Fruit fly (Drosophila melanogaster) whole organism, prepupa: ENCODE data around the gene CG12121.
A peak's percentile ranks its signal among the peaks of the same experiment; 100 is the strongest.

Experiments used
- CG10631 ChIP-seq: fragments of 200-800 bp; sonication (Bioruptor generic); optimal IDR thresholded peaks from 2 replicates; lab custom pipeline; 2016; ENCODE audit warnings: missing biosample characterization, missing genetic modification characterization
- CG10669 ChIP-seq: fragments of 200-800 bp; sonication (Bioruptor generic); optimal IDR thresholded peaks from 3 replicates; lab custom pipeline; 2018; ENCODE audit warnings: missing biosample characterization, mild to moderate bottlenecking, missing genetic modification characterization, moderate library complexity
- CG11294 ChIP-seq: fragments of 200-800 bp; sonication (Bioruptor generic); IDR thresholded peaks from 2 replicates; pipeline ENCODE4 v1.3.6; 2022; ENCODE audit warnings: missing biosample characterization, missing genetic modification characterization
- CG15336 ChIP-seq: fragments of 200-800 bp; sonication (Bioruptor generic); IDR thresholded peaks from 2 replicates; pipeline ENCODE4 v1.3.6; 2022; ENCODE audit warnings: missing biosample characterization, missing genetic modification characterization
- CG1621 ChIP-seq: fragments of 200-800 bp; sonication (Bioruptor generic); optimal IDR thresholded peaks from 3 replicates; lab custom pipeline; 2018; ENCODE audit warnings: missing biosample characterization, mild to moderate bottlenecking, missing genetic modification characterization
- CG16779 ChIP-seq: fragments of 200-800 bp; sonication (Bioruptor generic); optimal IDR thresholded peaks from 3 replicates; lab custom pipeline; 2017; ENCODE audit warnings: missing biosample characterization, mild to moderate bottlenecking, missing genetic modification characterization
- CG3032 ChIP-seq: fragments of 200-800 bp; optimal IDR thresholded peaks from 2 replicates; lab custom pipeline; 2019; ENCODE audit warnings: missing biosample characterization, mild to moderate bottlenecking, missing genetic modification characterization, moderate library complexity
- CG32006 ChIP-seq: fragments of 200-800 bp; sonication (Bioruptor generic); optimal IDR thresholded peaks from 3 replicates; lab custom pipeline; 2017; ENCODE audit warnings: missing biosample characterization, mild to moderate bottlenecking, missing genetic modification characterization
- CG34406 ChIP-seq: fragments of 200-800 bp; sonication (Bioruptor generic); optimal IDR thresholded peaks from 3 replicates; lab custom pipeline; 2016; ENCODE audit warnings: missing biosample characterization, missing genetic modification characterization
- CG3919 ChIP-seq: fragments of 200-800 bp; sonication (Bioruptor generic); optimal IDR thresholded peaks from 3 replicates; lab custom pipeline; 2016; ENCODE audit warnings: missing biosample characterization, missing genetic modification characterization
- CG4318 ChIP-seq: fragments of 200-800 bp; sonication (Bioruptor generic); optimal IDR thresholded peaks from 3 replicates; lab custom pipeline; 2017; ENCODE audit warnings: missing biosample characterization, mild to moderate bottlenecking, missing genetic modification characterization
- CG6163 ChIP-seq: fragments of 200-800 bp; sonication (Bioruptor generic); IDR thresholded peaks from 3 replicates; pipeline ENCODE4 v1.3.6; 2022; ENCODE audit warnings: missing biosample characterization, missing genetic modification characterization
- CG6276 ChIP-seq: fragments of 200-800 bp; sonication (Bioruptor generic); optimal IDR thresholded peaks from 2 replicates; lab custom pipeline; 2017; ENCODE audit warnings: missing biosample characterization, mild to moderate bottlenecking, missing genetic modification characterization
- CG6792 ChIP-seq: fragments of 200-800 bp; sonication (Bioruptor generic); optimal IDR thresholded peaks from 3 replicates; lab custom pipeline; 2016; ENCODE audit warnings: missing biosample characterization, missing genetic modification characterization
- CG6808 ChIP-seq: fragments of 200-800 bp; sonication (Bioruptor generic); optimal IDR thresholded peaks from 3 replicates; lab custom pipeline; 2017; ENCODE audit warnings: missing biosample characterization, missing genetic modification characterization, mild to moderate bottlenecking, moderate library complexity, missing genetic modification reagents
- CG6854 ChIP-seq: fragments of 200-800 bp; sonication (Bioruptor generic); optimal IDR thresholded peaks from 2 replicates; lab custom pipeline; 2017; ENCODE audit warnings: missing biosample characterization, mild to moderate bottlenecking, missing genetic modification characterization
- CG9139 ChIP-seq: fragments of 200-800 bp; sonication (Bioruptor generic); optimal IDR thresholded peaks from 3 replicates; lab custom pipeline; 2017; ENCODE audit warnings: missing biosample characterization, mild to moderate bottlenecking, missing genetic modification characterization
- Eip78C ChIP-seq: fragments of 200-800 bp; sonication (Bioruptor generic); peaks from one replicate; lab custom pipeline; 2016; ENCODE audit warnings: missing biosample characterization, missing genetic modification characterization
- Eip93F ChIP-seq: fragments of 200-800 bp; sonication (Bioruptor generic); optimal IDR thresholded peaks from 2 replicates; lab custom pipeline; 2016; ENCODE audit warnings: missing biosample characterization, mild to moderate bottlenecking, missing genetic modification characterization
- Ets96B ChIP-seq: fragments of 200-800 bp; optimal IDR thresholded peaks from 2 replicates; lab custom pipeline; 2019; ENCODE audit warnings: missing biosample characterization, mild to moderate bottlenecking, missing genetic modification characterization, moderate library complexity
- Gug ChIP-seq: fragments of 200-800 bp; sonication (Bioruptor generic); IDR thresholded peaks from 2 replicates; pipeline ENCODE4 v1.3.6; 2022; ENCODE audit warnings: missing biosample characterization, missing genetic modification characterization
- Hr38 ChIP-seq: sonication (Bioruptor generic); optimal IDR thresholded peaks from 2 replicates; lab custom pipeline; 2016; ENCODE audit warnings: missing biosample characterization, missing genetic modification characterization
- Hr39 ChIP-seq: fragments of 200-800 bp; sonication (Bioruptor generic); optimal IDR thresholded peaks from 2 replicates; lab custom pipeline; 2016; ENCODE audit warnings: missing biosample characterization, missing genetic modification characterization
- Hr4 ChIP-seq: fragments of 200-800 bp; sonication (Bioruptor generic); optimal IDR thresholded peaks from 3 replicates; lab custom pipeline; 2016; ENCODE audit warnings: missing biosample characterization, missing genetic modification characterization
- Lpt ChIP-seq: fragments of 200-800 bp; sonication (Bioruptor generic); optimal IDR thresholded peaks from 3 replicates; lab custom pipeline; 2016; ENCODE audit warnings: missing biosample characterization, missing genetic modification characterization
- Smox ChIP-seq: fragments of 200-800 bp; sonication (Bioruptor generic); optimal IDR thresholded peaks from 3 replicates; lab custom pipeline; 2016; ENCODE audit warnings: missing biosample characterization, missing genetic modification characterization
- Sox102F ChIP-seq: fragments of 200-800 bp; sonication (Bioruptor generic); optimal IDR thresholded peaks from 2 replicates; lab custom pipeline; 2016; ENCODE audit warnings: missing biosample characterization, mild to moderate bottlenecking, missing genetic modification characterization
- achi ChIP-seq: fragments of 200-800 bp; sonication (Bioruptor generic); optimal IDR thresholded peaks from 3 replicates; lab custom pipeline; 2016; ENCODE audit warnings: missing biosample characterization, missing genetic modification characterization
- acj6 ChIP-seq: fragments of 200-800 bp; sonication (Bioruptor generic); optimal IDR thresholded peaks from 3 replicates; lab custom pipeline; 2016; ENCODE audit warnings: missing biosample characterization, missing genetic modification characterization
- dsx ChIP-seq: fragments of 200-800 bp; optimal IDR thresholded peaks from 3 replicates; lab custom pipeline; 2019; ENCODE audit warnings: missing biosample characterization, mild to moderate bottlenecking, missing genetic modification characterization, moderate library complexity; ENCODE audit not compliant: poor library complexity, severe bottlenecking
- eg ChIP-seq: fragments of 200-800 bp; sonication (Bioruptor generic); IDR thresholded peaks from 3 replicates; pipeline ENCODE4 v1.3.6; 2022; ENCODE audit warnings: missing biosample characterization, missing genetic modification characterization
- esn ChIP-seq: fragments of 200-800 bp; sonication (Bioruptor generic); optimal IDR thresholded peaks from 2 replicates; lab custom pipeline; 2016; ENCODE audit warnings: missing biosample characterization, mild to moderate bottlenecking, missing genetic modification characterization, moderate library complexity
- fd59A ChIP-seq: fragments of 200-800 bp; sonication (Bioruptor generic); optimal IDR thresholded peaks from 2 replicates; lab custom pipeline; 2017; ENCODE audit warnings: missing biosample characterization, mild to moderate bottlenecking, missing genetic modification characterization, missing genetic modification reagents
- fkh ChIP-seq: fragments of 200-800 bp; sonication (Bioruptor generic); optimal IDR thresholded peaks from 3 replicates; lab custom pipeline; 2017; ENCODE audit warnings: missing biosample characterization, mild to moderate bottlenecking, missing genetic modification characterization, moderate library complexity
- lz ChIP-seq: fragments of 200-800 bp; sonication (Bioruptor generic); optimal IDR thresholded peaks from 3 replicates; lab custom pipeline; 2016; ENCODE audit warnings: missing biosample characterization, missing genetic modification characterization
- net ChIP-seq: fragments of 200-800 bp; sonication (Bioruptor generic); optimal IDR thresholded peaks from 3 replicates; lab custom pipeline; 2016; ENCODE audit warnings: missing biosample characterization, missing genetic modification characterization
- pdm3 ChIP-seq: fragments of 200-800 bp; sonication (Bioruptor generic); optimal IDR thresholded peaks from 3 replicates; lab custom pipeline; 2016; ENCODE audit warnings: missing biosample characterization, missing genetic modification characterization
- salr ChIP-seq, 2 experiments: fragments of 200-800 bp; sonication (Bioruptor generic); optimal IDR thresholded peaks; 3 replicates each; lab custom pipeline; 2016 to 2018; ENCODE audit warnings: missing biosample characterization in 2 of 2, missing genetic modification characterization in 2 of 2, mild to moderate bottlenecking in 1 of 2
- spab ChIP-seq: fragments of 200-800 bp; sonication (Bioruptor generic); optimal IDR thresholded peaks from 2 replicates; lab custom pipeline; 2017; ENCODE audit warnings: missing biosample characterization, mild to moderate bottlenecking, missing genetic modification characterization, missing genetic modification reagents
- ss ChIP-seq, 2 experiments: fragments of 200-800 bp; sonication (Bioruptor generic); optimal IDR thresholded peaks; 2 replicates in 1 of 2; 3 replicates in 1 of 2; lab custom pipeline; 2017 to 2018; ENCODE audit warnings: mild to moderate bottlenecking in 2 of 2, missing biosample characterization in 2 of 2, missing genetic modification characterization in 2 of 2, moderate library complexity in 1 of 2
- svp ChIP-seq: fragments of 200-800 bp; sonication (Bioruptor generic); peaks from one replicate; lab custom pipeline; 2016; ENCODE audit warnings: missing biosample characterization, missing genetic modification characterization
- topi ChIP-seq: fragments of 200-800 bp; sonication (Bioruptor generic); optimal IDR thresholded peaks from 3 replicates; lab custom pipeline; 2016; ENCODE audit warnings: missing biosample characterization, missing genetic modification characterization
- vri ChIP-seq: fragments of 200-800 bp; sonication (Bioruptor generic); optimal IDR thresholded peaks from 3 replicates; lab custom pipeline; 2016; ENCODE audit warnings: missing biosample characterization, mild to moderate bottlenecking, missing genetic modification characterization

The CG12121 gene

DNA sequence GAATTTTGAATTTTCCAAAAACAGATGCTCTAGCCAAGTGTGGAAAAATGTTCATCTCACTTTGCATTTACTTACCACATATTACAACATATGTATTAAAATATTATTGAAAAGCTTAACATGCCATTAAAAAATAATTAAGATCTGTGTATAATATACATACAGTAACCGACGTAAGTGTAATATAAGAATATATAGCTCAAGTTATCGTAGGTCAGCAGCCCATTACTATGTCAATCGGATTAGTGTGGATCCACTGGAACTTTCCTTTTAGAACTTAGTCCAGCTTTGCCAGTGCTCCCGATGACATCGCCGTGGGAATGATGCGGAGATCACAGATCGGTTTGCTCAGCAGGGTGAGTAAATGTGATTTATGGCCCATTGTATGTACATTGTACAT lies 17.6 kb downstream of the CG12121 start, which contains the start of gene Obp8a:
TSS of gene Obp8a (plus strand) at position 301 of the 400 bp plus-strand sequence.
- peak; percentile 37 for TF ChIP-seq svp (GFP tag; lab: Kevin White, UChicago)
- TF ChIP-seq CG6792 = no peak

DNA sequence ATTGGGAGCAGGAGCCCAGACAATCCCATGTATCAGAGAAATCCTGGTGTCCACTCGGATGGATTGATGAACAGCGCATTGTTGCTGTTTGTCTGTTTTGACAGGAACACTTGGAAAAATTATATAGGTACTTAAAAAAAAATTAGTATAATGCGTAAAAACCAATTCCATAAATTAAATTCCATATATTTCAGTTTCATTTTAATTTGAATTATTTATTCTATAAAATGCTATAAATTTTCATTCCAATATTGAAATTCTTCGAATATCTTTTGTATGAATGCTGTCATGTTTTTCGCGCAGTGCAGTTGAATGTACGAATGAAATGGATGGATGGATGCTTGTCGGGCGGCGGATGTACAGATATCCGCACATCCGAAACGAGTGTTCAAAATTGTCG lies 21.4 kb downstream of the CG12121 start, which contains the start of gene SmydA-9:
TSS of gene SmydA-9 (minus strand) at position 101 of the 400 bp plus-strand sequence.
- TF ChIP-seq svp (GFP tag; lab: Kevin White, UChicago) (peak; percentile 23), topi (GFP tag; lab: Kevin White, UChicago) (peak; percentile 10), fd59A (GFP tag; lab: Kevin White, UChicago) (no peak), CG4318 (GFP tag; lab: Kevin White, UChicago) (no peak), ss (GFP tag; optimal IDR thresholded peaks at IDR 0.05; lab: Kevin White, UChicago) (no peak), CG10669 (GFP tag; lab: Kevin White, UChicago) (no peak), Eip78C (GFP tag; lab: Kevin White, UChicago) (peak; percentile 30), eg (no peak), CG6854 (GFP tag; lab: Kevin White, UChicago) (no peak), net (GFP tag; lab: Kevin White, UChicago) (no peak)

DNA sequence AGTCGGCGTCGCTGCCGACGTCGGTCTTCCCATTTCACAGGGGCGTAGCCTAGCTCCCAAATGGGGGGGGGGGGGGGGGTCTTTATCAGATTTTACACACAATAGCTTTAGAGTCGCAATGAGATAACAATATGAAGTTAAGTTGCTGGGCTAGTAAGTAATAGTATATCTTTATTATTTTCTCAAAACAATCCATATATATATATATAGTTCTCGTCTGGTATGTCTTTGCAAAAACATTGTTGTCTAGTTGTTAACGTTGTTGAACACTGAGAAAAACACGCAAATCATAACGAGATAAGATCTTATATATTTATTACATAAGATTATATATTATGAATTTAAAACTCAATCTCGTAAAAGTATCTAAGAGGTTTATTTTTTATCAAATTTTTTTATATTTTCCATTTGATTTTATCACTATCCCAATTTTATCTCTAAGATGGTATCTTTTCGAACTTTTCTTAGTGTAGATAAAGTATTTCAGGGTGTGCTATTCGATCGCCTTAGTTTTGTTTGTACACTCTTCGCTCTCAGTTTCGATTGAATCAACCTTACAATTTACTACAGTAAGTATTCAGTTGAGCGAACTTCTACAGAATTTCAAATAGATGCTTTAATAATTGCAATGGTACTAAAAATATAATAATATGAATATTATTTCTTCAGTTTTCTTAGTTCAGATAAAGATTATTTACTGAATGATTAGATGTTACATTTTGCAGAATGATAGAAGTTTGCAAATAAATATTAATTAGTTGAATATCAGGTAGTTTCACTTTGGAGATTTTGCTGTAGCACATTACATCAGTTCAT lies 30.1 kb downstream of the CG12121 start:
- TF ChIP-seq CG9139 (GFP tag; lab: Kevin White, UChicago) (no peak), Hr38 (GFP tag; lab: Kevin White, UChicago) (no peak), eg (peak; percentile 83), salr (GFP tag; optimal IDR thresholded peaks at IDR 0.05; lab: Kevin White, UChicago) (peak; percentile 20 to 48), Eip78C (GFP tag; lab: Kevin White, UChicago) (peak; percentile 52), Gug (GFP tag; lab: Robert Waterston, UW) (peak; percentile 47; the same call in 1 of the 2 replicates), CG34406 (GFP tag; lab: Kevin White, UChicago) (peak; percentile 37), CG15336 (peak; percentile 66), svp (GFP tag; lab: Kevin White, UChicago) (peak; percentile 48), Lpt (GFP tag; lab: Kevin White, UChicago) (no peak), fd59A (GFP tag; lab: Kevin White, UChicago) (peak; percentile 26), pdm3 (peak; percentile 38), ss (GFP tag; optimal IDR thresholded peaks at IDR 0.05; lab: Kevin White, UChicago) (peak in 1 of 2 experiments; percentile 10), CG1621 (tag; lab: Kevin White, UChicago) (peak; percentile 54), CG11294 (peak; percentile 82), Sox102F (peak; percentile 5), CG6808 (peak; percentile 18), achi (GFP tag; lab: Kevin White, UChicago) (peak; percentile 47), Hr4 (peak; percentile 16), fkh (GFP tag; lab: Kevin White, UChicago) (peak; percentile 39), topi (GFP tag; lab: Kevin White, UChicago) (no peak), Eip93F (GFP tag; lab: Kevin White, UChicago) (no peak), Smox (no peak), CG6854 (GFP tag; lab: Kevin White, UChicago) (no peak), CG32006 (GFP tag; lab: Kevin White, UChicago) (peak; percentile 67), CG10631 (peak; percentile 25), Ets96B (peak; percentile 63), lz (GFP tag; lab: Kevin White, UChicago) (peak; percentile 10), CG4318 (GFP tag; lab: Kevin White, UChicago) (peak; percentile 54), esn (no peak), CG16779 (tag; lab: Kevin White, UChicago) (peak; percentile 27), spab (GFP tag; lab: Kevin White, UChicago) (peak; percentile 20), net (GFP tag; lab: Kevin White, UChicago) (no peak), vri (peak; percentile 1), dsx (peak; percentile 54), CG6276 (peak; percentile 70), Hr39 (GFP tag; lab: Kevin White, UChicago) (no peak), acj6 (GFP tag; lab: Kevin White, UChicago) (peak; percentile 16), CG6163 (GFP tag; lab: Robert Waterston, UW) (peak; percentile 76), CG3919 (GFP tag; lab: Kevin White, UChicago) (peak; percentile 42), CG6792 (peak; percentile 13), CG3032 (tag; lab: Kevin White, UChicago) (peak; percentile 48)
